Worm (Caenorhabditis elegans): Measurements from ENCODE around the gene krr-1.
A peak's percentile ranks its signal among the peaks of the same experiment; 100 is the strongest.

Gene krr-1

DNA sequence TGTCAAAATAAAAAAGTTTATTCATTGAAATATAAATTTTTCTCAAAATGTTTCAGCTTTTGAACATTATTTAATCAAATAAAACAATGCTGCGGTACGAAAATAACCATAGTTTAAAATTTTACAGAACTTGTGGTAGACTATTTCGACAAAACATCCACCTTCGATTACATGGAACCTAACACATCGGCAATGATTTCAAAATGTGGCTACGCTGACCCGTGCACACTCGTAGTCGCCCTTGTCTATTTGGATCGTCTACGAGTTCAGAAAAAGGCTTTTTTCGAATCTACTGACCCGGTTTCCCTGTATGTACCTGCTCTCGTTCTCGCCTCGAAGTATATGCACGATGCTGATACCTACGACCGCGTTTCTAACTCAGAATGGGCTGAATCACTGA is 34.0 kb upstream of the krr-1 start:
- TF ChIP-seq ekl-4 (GFP tag; IDR thresholded peaks at IDR 0.05) (peak; percentile 57; the same call in 1 of the 2 replicates), lin-26 (GFP tag; IDR thresholded peaks at IDR 0.05) (peak; percentile 49; the same call in 1 of the 2 replicates), tbp1 (GFP tag; optimal IDR thresholded peaks at IDR 0.05) (peak; percentile 3), madf-6 (GFP tag; IDR thresholded peaks at IDR 0.05) (peak; percentile 55), F49E8.2 (tag; optimal IDR thresholded peaks at IDR 0.05; ENCODE audit: insufficient read depth) (peak; percentile 16), zfh-2 (GFP tag; conservative IDR thresholded peaks at IDR 0.05) (no peak), ceh-58 (GFP tag; IDR thresholded peaks at IDR 0.05) (0 out of 2 replicates have a peak, but pooled peaks have one; percentile 52), Y53G8AR.9 (GFP tag; conservative IDR thresholded peaks at IDR 0.05) (0 out of 2 replicates have a peak, but pooled peaks have one; percentile 58), lin-54 (GFP tag; optimal IDR thresholded peaks at IDR 0.05) (no peak), madf-3 (GFP tag; IDR thresholded peaks at IDR 0.05) (peak; percentile 91), ceh-40 (GFP tag; IDR thresholded peaks at IDR 0.05) (0 out of 2 replicates have a peak, but pooled peaks have one; percentile 3), rec-8 (tag; optimal IDR thresholded peaks at IDR 0.05) (no peak), rcor-1 (GFP tag; IDR thresholded peaks at IDR 0.05) (0 out of 2 replicates have a peak, but pooled peaks have one; percentile 39)

DNA sequence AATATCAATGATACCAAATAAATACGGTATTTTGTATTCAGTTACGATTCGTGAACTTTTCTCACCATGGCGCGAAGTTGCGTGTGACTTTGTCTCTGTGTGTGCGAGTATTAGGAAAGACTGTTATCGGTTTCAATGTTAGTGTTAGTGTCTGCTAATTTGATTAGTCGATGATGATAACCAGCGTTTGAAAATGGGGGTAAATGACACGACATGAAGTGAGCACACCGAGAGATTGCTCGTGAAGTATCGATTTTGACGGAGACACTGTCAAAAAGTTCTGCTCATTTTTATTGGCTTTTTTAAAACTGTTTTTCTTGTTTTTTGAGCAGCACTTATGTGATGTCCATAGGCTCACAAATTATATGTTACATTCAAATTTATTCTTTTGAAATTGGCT is 32.6 kb upstream of the krr-1 start:
- TF ChIP-seq F52B5.7 (tag; optimal IDR thresholded peaks at IDR 0.05) (peak; percentile 43), nfyb-1 (GFP tag; IDR thresholded peaks at IDR 0.05) (peak; percentile 73; the same call in 1 of the 2 replicates), madf-8 (GFP tag; conservative IDR thresholded peaks at IDR 0.05) (peak; percentile 20; the same call in 1 of the 2 replicates), F22D6.2 (tag; optimal IDR thresholded peaks at IDR 0.05) (no peak), Y67H2A.10 (GFP tag; conservative IDR thresholded peaks at IDR 0.05) (no peak), let-526 (GFP tag; IDR thresholded peaks at IDR 0.05) (no peak), nhr-80 (tag; optimal IDR thresholded peaks at IDR 0.05) (peak; percentile 95), fkh-3 (tag; optimal IDR thresholded peaks at IDR 0.05) (no peak), ceh-40 (GFP tag; IDR thresholded peaks at IDR 0.05) (0 out of 2 replicates have a peak, but pooled peaks have one; percentile 45), attf-6 (GFP tag; IDR thresholded peaks at IDR 0.05) (peak; percentile 64), snpc-1.1 (tag; optimal IDR thresholded peaks at IDR 0.05; ENCODE audit: insufficient read depth) (peak; percentile 13), F49E8.2 (tag; optimal IDR thresholded peaks at IDR 0.05; ENCODE audit: insufficient read depth) (no peak), C06A6.2 (GFP tag; conservative IDR thresholded peaks at IDR 0.05) (no peak), pha-4 (tag; optimal IDR thresholded peaks at IDR 0.05) (peak; percentile 43), madf-10 (tag; optimal IDR thresholded peaks at IDR 0.05) (no peak), sdz-38 (tag; optimal IDR thresholded peaks at IDR 0.05) (no peak), F39B2.1 (GFP tag; IDR thresholded peaks at IDR 0.05) (no peak), egl-44 (GFP tag; IDR thresholded peaks at IDR 0.05) (no peak), let-607 (tag; optimal IDR thresholded peaks at IDR 0.05) (peak; percentile 46 to 68), rcor-1 (GFP tag; IDR thresholded peaks at IDR 0.05) (no peak), cebp-2 (GFP tag; IDR thresholded peaks at IDR 0.05) (no peak), F33H1.4 (GFP tag; IDR thresholded peaks at IDR 0.05) (0 out of 2 replicates have a peak, but pooled peaks have one; percentile 21), aptf-2 (GFP tag; conservative IDR thresholded peaks at IDR 0.05) (no peak), unc-62 (GFP tag; optimal IDR thresholded peaks at IDR 0.05) (no peak), F37B4.10 (GFP tag; IDR thresholded peaks at IDR 0.05) (no peak), atf-7 (tag; optimal IDR thresholded peaks at IDR 0.05) (peak; percentile 40), lin-40 (tag; optimal IDR thresholded peaks at IDR 0.05) (peak; percentile 29), T07F8.4 (tag; optimal IDR thresholded peaks at IDR 0.05) (no peak), ztf-6 (GFP tag; IDR thresholded peaks at IDR 0.05) (no peak), dox-1 (GFP tag; IDR thresholded peaks at IDR 0.05) (no peak; the same call in 1 of the 2 replicates), repo-1 (tag; optimal IDR thresholded peaks at IDR 0.05) (peak; percentile 79), B0035.1 (tag; optimal IDR thresholded peaks at IDR 0.05) (no peak), aptf-3 (GFP tag; IDR thresholded peaks at IDR 0.05) (no peak), tlf-1 (GFP tag; optimal IDR thresholded peaks at IDR 0.05) (peak; percentile 71), hsf-1 (GFP tag; IDR thresholded peaks at IDR 0.05) (peak; percentile 72), dpff-1 (tag; optimal IDR thresholded peaks at IDR 0.05) (peak; percentile 1), nhr-179 (tag; optimal IDR thresholded peaks at IDR 0.05) (no peak), lin-26 (GFP tag; IDR thresholded peaks at IDR 0.05) (peak; percentile 50; the same call in 1 of the 2 replicates)
